Fruit fly (Drosophila melanogaster): Measurements from ENCODE around the gene CG32808.

The CG32808 gene

dm6 chrX:1452130-1452529 lies 17.5 kb downstream of the CG32808 start, which contains the start of gene Gr2a:
Gene Gr2a, plus strand, starts transcription at chrX:1452430.
- TF ChIP-seq rgr (GFP tag; optimal IDR thresholded peaks at IDR 0.05) (no peak), Vsx2 (GFP tag; optimal IDR thresholded peaks at IDR 0.05; ENCODE audit: partially characterized antibody) (no peak), HLH106 (tag; optimal IDR thresholded peaks at IDR 0.05) (no peak)

Data from whole organism, wandering third instar larva.